Fruit fly (Drosophila melanogaster): ENCODE data around the gene Pxn.

The Pxn gene

DNA sequence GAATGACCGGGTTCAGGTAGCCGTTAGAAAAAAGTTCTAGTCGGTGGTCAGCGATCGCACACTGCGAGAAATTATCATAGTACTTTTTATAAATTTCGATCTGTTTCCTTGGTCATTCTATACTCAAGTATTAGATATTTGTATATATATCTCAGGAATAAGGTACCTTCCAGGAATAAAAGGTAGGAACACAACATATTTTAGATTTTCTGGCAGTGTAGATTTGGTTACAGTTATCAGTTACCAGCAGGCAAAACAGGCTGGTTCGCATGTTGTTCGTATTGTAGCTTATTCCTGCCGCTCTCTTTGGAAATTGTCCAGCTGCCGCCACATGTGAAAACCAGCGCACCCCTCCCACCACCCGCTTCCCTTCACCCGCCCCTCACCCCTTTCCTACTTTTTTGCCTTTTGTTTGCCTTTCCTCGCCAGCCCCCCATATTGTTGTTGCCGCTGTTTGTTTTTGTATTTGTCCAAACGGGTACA, 48.5 kb downstream of the Pxn start (continued):
- TF ChIP-seq Ets21C (GFP tag; optimal IDR thresholded peaks at IDR 0.05), result peak; percentile 24
- TF ChIP-seq Hr39 (GFP tag; optimal IDR thresholded peaks at IDR 0.05), result peak; percentile 72
- TF ChIP-seq CG8632 (GFP tag; optimal IDR thresholded peaks at IDR 0.05), result peak; percentile 69
- peak; percentile 77 for TF ChIP-seq acj6 (GFP tag; optimal IDR thresholded peaks at IDR 0.05)
- TF ChIP-seq lz (GFP tag; optimal IDR thresholded peaks at IDR 0.05), result peak; percentile 71
- peak; percentile 90 for TF ChIP-seq CG6163 (GFP tag; IDR thresholded peaks at IDR 0.05)
- peak; percentile 70 for TF ChIP-seq Ets96B (tag; optimal IDR thresholded peaks at IDR 0.05)
- TF ChIP-seq Gug (GFP tag; IDR thresholded peaks at IDR 0.05), result peak; percentile 71
- peak; percentile 76 for TF ChIP-seq CG4318 (GFP tag; optimal IDR thresholded peaks at IDR 0.05)
- peak; percentile 86 for TF ChIP-seq topi (GFP tag; optimal IDR thresholded peaks at IDR 0.05)
- TF ChIP-seq CG32006 (GFP tag; optimal IDR thresholded peaks at IDR 0.05), result peak; percentile 93
- peak; percentile 75 for TF ChIP-seq CG3919 (GFP tag; optimal IDR thresholded peaks at IDR 0.05)
- TF ChIP-seq svp (GFP tag), result peak; percentile 92
- TF ChIP-seq CG11294 (GFP tag; IDR thresholded peaks at IDR 0.05), result peak; percentile 53; the same call in 1 of the 2 replicates
- peak; percentile 46 for TF ChIP-seq Eip75B (GFP tag; optimal IDR thresholded peaks at IDR 0.05)
- TF ChIP-seq CG10631 (GFP tag; optimal IDR thresholded peaks at IDR 0.05), result peak; percentile 59
- TF ChIP-seq Sox15 (GFP tag; optimal IDR thresholded peaks at IDR 0.05), result peak; percentile 55
- peak; percentile 81 for TF ChIP-seq Met (GFP tag; optimal IDR thresholded peaks at IDR 0.05)
- TF ChIP-seq salr (GFP tag; optimal IDR thresholded peaks at IDR 0.05), result peak in 1 of 2 experiments; percentile 8
- TF ChIP-seq Blimp-1 (GFP tag; optimal IDR thresholded peaks at IDR 0.05), result peak; percentile 29
- peak; percentile 59 for TF ChIP-seq CG6808 (GFP tag; optimal IDR thresholded peaks at IDR 0.05)
- TF ChIP-seq Eip93F (GFP tag; optimal IDR thresholded peaks at IDR 0.05), result peak; percentile 26
- TF ChIP-seq Eip78C (GFP tag), result peak; percentile 85
- no peak for TF ChIP-seq fd85E (GFP tag; optimal IDR thresholded peaks at IDR 0.05)

DNA sequence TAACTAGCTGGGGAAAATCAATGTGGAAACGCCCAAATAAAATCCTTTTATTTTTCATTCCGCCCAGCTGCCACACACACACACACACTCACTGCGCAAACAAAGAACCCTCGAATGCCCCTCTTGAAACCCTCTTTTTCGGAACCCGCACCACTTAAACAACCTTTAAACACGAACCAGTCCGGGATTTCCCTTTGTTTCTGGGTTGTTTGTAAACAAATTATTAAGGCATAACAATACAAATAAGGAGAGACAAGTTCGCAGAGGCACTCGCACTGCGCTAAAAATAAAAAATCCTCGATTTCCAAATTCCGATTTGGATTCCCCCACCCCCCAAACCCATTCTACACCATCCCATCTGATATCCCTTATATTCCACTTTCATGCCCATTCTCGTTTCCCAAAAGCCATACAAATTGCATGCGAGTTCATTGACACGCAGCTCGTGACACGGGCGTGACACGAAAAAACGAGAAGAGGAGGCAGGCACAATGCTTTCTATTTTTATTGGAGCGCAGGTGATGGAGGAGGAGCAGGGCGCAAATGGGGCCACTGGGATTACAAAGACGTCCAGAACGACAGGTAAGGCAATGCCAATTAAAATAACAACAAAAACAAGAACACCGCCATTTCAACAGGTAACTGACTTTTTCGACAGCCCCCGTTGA, 50.2 kb downstream of the Pxn start:
- peak; percentile 64 for TF ChIP-seq svp (GFP tag)
- no peak for TF ChIP-seq Sox15 (GFP tag; optimal IDR thresholded peaks at IDR 0.05)
- TF ChIP-seq Eip78C (GFP tag), result peak; percentile 21
- peak; percentile 13 for TF ChIP-seq Sox102F (GFP tag; optimal IDR thresholded peaks at IDR 0.05)

DNA sequence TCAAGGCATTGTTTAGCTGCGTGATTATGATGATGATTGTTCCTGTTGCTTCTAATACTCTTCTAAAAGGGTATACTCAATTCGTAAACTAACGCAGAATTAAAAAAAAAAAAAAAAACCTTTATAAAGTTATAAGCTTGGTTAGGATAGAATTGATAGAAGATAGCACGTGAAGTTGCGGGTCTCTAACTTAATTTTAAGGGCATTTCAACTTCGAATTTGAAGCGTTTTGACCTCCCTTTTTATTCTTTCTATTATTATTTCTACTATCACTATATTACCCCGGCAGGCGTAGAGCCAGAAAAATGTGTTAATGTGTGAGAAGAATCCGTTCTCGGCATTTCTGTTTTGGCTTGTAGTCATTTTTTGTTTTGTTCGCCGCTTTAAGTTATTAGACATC, 51.1 kb downstream of the Pxn start:
- TF ChIP-seq Hr39 (GFP tag; optimal IDR thresholded peaks at IDR 0.05), result peak; percentile 47
- no peak for TF ChIP-seq fd85E (GFP tag; optimal IDR thresholded peaks at IDR 0.05)
- TF ChIP-seq CG8119 (GFP tag; IDR thresholded peaks at IDR 0.05), result peak; percentile 68
- TF ChIP-seq vri (GFP tag; optimal IDR thresholded peaks at IDR 0.05), result peak; percentile 9
- TF ChIP-seq Eip78C (GFP tag), result peak; percentile 73
- TF ChIP-seq Eip93F (GFP tag; optimal IDR thresholded peaks at IDR 0.05), result no peak
- peak; percentile 40 for TF ChIP-seq CG3919 (GFP tag; optimal IDR thresholded peaks at IDR 0.05)
- TF ChIP-seq eg (GFP tag; IDR thresholded peaks at IDR 0.05), result peak; percentile 77
- TF ChIP-seq CG6854 (GFP tag; optimal IDR thresholded peaks at IDR 0.05), result no peak
- peak; percentile 20 for TF ChIP-seq CG31627 (GFP tag; optimal IDR thresholded peaks at IDR 0.05)
- peak; percentile 40 for TF ChIP-seq cyc (GFP tag; optimal IDR thresholded peaks at IDR 0.05)
- TF ChIP-seq CG8632 (GFP tag; optimal IDR thresholded peaks at IDR 0.05), result no peak
- TF ChIP-seq CG10669 (GFP tag; optimal IDR thresholded peaks at IDR 0.05), result no peak
- TF ChIP-seq achi (GFP tag; optimal IDR thresholded peaks at IDR 0.05), result peak; percentile 34
- peak; percentile 34 for TF ChIP-seq Met (GFP tag; optimal IDR thresholded peaks at IDR 0.05)
- TF ChIP-seq Ets21C (GFP tag; optimal IDR thresholded peaks at IDR 0.05), result peak; percentile 3
- no peak for TF ChIP-seq CG7368 (GFP tag; optimal IDR thresholded peaks at IDR 0.05)
- no peak for TF ChIP-seq Sox15 (GFP tag; optimal IDR thresholded peaks at IDR 0.05)
- peak; percentile 60 for TF ChIP-seq svp (GFP tag)
- no peak for TF ChIP-seq ss (GFP tag; optimal IDR thresholded peaks at IDR 0.05)
- TF ChIP-seq fkh (GFP tag; optimal IDR thresholded peaks at IDR 0.05), result no peak
- no peak for TF ChIP-seq CG11294 (GFP tag; IDR thresholded peaks at IDR 0.05)
- TF ChIP-seq CG6808 (GFP tag; optimal IDR thresholded peaks at IDR 0.05), result no peak
- peak; percentile 33 for TF ChIP-seq CG10631 (GFP tag; optimal IDR thresholded peaks at IDR 0.05)
- no peak for TF ChIP-seq CG34406 (GFP tag; optimal IDR thresholded peaks at IDR 0.05)
- no peak for TF ChIP-seq CG9139 (GFP tag; optimal IDR thresholded peaks at IDR 0.05)
- no peak for TF ChIP-seq Sox102F (GFP tag; optimal IDR thresholded peaks at IDR 0.05)
- no peak for TF ChIP-seq CG11762 (GFP tag; optimal IDR thresholded peaks at IDR 0.05; ENCODE audit: insufficient read depth)
- TF ChIP-seq CG32006 (GFP tag; optimal IDR thresholded peaks at IDR 0.05), result peak; percentile 79
- peak; percentile 70 for TF ChIP-seq CG6276 (GFP tag; optimal IDR thresholded peaks at IDR 0.05)
- peak; percentile 55 for TF ChIP-seq CG4318 (GFP tag; optimal IDR thresholded peaks at IDR 0.05)
- TF ChIP-seq fd59A (GFP tag; optimal IDR thresholded peaks at IDR 0.05), result no peak
- peak; percentile 34 for TF ChIP-seq esn (GFP tag; optimal IDR thresholded peaks at IDR 0.05)
- peak; percentile 77 for TF ChIP-seq CG15336 (GFP tag; IDR thresholded peaks at IDR 0.05)
- TF ChIP-seq pdm3 (GFP tag; optimal IDR thresholded peaks at IDR 0.05), result peak; percentile 63
